Fruit fly (Drosophila melanogaster): ENCODE measurements around the gene CG3597.

The CG3597 gene

dm6 chr2L:2373818-2374746 is 2.8 kb upstream of the CG3597 start, which contains the start of the genes CG3609 and CG15390 (continued):
- TF ChIP-seq cwo (GFP tag; optimal IDR thresholded peaks at IDR 0.05) (peak; percentile 8), CG12236 (GFP tag; optimal IDR thresholded peaks at IDR 0.05) (peak; percentile 62), C15 (GFP tag; IDR thresholded peaks at IDR 0.05) (peak; percentile 72; the same call in 1 of the 3 replicates), disco-r (GFP tag; optimal IDR thresholded peaks at IDR 0.05) (peak; percentile 83), CG17802 (tag; optimal IDR thresholded peaks at IDR 0.05) (peak; percentile 18), CG18599 (GFP tag; optimal IDR thresholded peaks at IDR 0.05) (peak; percentile 88), pum (GFP tag; optimal IDR thresholded peaks at IDR 0.05) (peak; percentile 73), CG12942 (GFP tag; optimal IDR thresholded peaks at IDR 0.05) (peak; percentile 77), NC2β (GFP tag; optimal IDR thresholded peaks at IDR 0.05) (peak; percentile 88), wdn (GFP tag; IDR thresholded peaks at IDR 0.05) (peak; percentile 69), grn (GFP tag; optimal IDR thresholded peaks at IDR 0.05) (peak; percentile 40), nerfin-2 (GFP tag; IDR thresholded peaks at IDR 0.05; ENCODE audit: partially characterized antibody) (no peak), cas (GFP tag; IDR thresholded peaks at IDR 0.05) (peak; percentile 47; the same call in 1 of the 2 replicates), CG10274 (GFP tag; optimal IDR thresholded peaks at IDR 0.05) (no peak), Oaz (GFP tag; IDR thresholded peaks at IDR 0.05) (peak; percentile 39), Sry-δ (GFP tag; optimal IDR thresholded peaks at IDR 0.05) (peak; percentile 66), CG9817 (tag; optimal IDR thresholded peaks at IDR 0.05) (peak; percentile 81), CG4617 (GFP tag; optimal IDR thresholded peaks at IDR 0.05; ENCODE audit: borderline replicate concordance) (peak; percentile 85), Ssrp (tag; optimal IDR thresholded peaks at IDR 0.05) (peak; percentile 45), gt (GFP tag; IDR thresholded peaks at IDR 0.05) (no peak), dpn (GFP tag; optimal IDR thresholded peaks at IDR 0.05) (peak; percentile 88 to 92), Bdp1 (GFP tag; optimal IDR thresholded peaks at IDR 0.05) (peak; percentile 51), Dad (GFP tag; optimal IDR thresholded peaks at IDR 0.05) (peak; percentile 85), E2f2 (GFP tag; IDR thresholded peaks at IDR 0.05) (peak; percentile 58), ab (GFP tag; optimal IDR thresholded peaks at IDR 0.05) (peak; percentile 80), CG17568 (GFP tag; optimal IDR thresholded peaks at IDR 0.05) (peak; percentile 79), CG2120 (GFP tag; optimal IDR thresholded peaks at IDR 0.05) (peak; percentile 96), CG1529 (GFP tag; optimal IDR thresholded peaks at IDR 0.05) (peak; percentile 23), Ravus (GFP tag; IDR thresholded peaks at IDR 0.05) (no peak; the same call in 1 of the 2 replicates), lab (GFP tag; optimal IDR thresholded peaks at IDR 0.05) (peak; percentile 80), B-H1 (GFP tag; IDR thresholded peaks at IDR 0.05) (peak; percentile 66), CG12659 (GFP tag; optimal IDR thresholded peaks at IDR 0.05) (peak; percentile 75), CG2202 (tag; optimal IDR thresholded peaks at IDR 0.05) (peak; percentile 28), ac (GFP tag; optimal IDR thresholded peaks at IDR 0.05) (no peak), aop (GFP tag; IDR thresholded peaks at IDR 0.05) (peak; percentile 86), sisA (GFP tag; IDR thresholded peaks at IDR 0.05) (peak; percentile 76), Ada2b (GFP tag; IDR thresholded peaks at IDR 0.05) (peak; percentile 74), Jarid2 (GFP tag; optimal IDR thresholded peaks at IDR 0.05) (no peak), CG18262 (tag; optimal IDR thresholded peaks at IDR 0.05) (peak; percentile 61), CG1024 (GFP tag; IDR thresholded peaks at IDR 0.05) (peak; percentile 55; the same call in 1 of the 2 replicates), otp (GFP tag; IDR thresholded peaks at IDR 0.05) (peak; percentile 92), CG6254 (GFP tag; optimal IDR thresholded peaks at IDR 0.05) (peak; percentile 22), CG32532 (GFP tag; IDR thresholded peaks at IDR 0.05) (peak; percentile 91), CG15696 (tag; optimal IDR thresholded peaks at IDR 0.05) (peak; percentile 61), hkb (optimal IDR thresholded peaks at IDR 0.05) (no peak), hkb (GFP tag; IDR thresholded peaks at IDR 0.05) (peak; percentile 68), CG9932 (GFP tag; IDR thresholded peaks at IDR 0.05) (peak; percentile 97), Elba2 (GFP tag; optimal IDR thresholded peaks at IDR 0.05) (no peak), CG2875 (GFP tag; optimal IDR thresholded peaks at IDR 0.05) (peak; percentile 56)
